Worm (Caenorhabditis elegans): ENCODE results near the gene C03B8.3.

DNA sequence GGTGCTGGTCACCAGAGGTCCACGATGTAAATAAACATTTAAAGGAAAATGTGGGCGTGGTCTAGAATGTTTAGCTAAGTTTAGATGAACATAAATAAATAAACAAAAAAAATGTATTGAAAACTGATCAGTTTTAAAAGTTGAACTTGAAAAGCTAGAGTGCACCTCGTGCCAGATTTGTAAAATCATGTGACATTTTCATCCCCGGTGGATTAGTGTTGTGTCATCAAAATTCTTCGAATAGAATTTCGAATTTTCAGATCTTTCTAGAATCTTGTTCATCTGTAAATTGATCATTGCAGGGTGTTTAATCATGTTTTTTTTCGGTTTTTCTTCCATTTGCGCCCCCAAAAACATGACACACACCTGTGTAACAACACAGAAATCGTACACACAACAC is 14.4 kb downstream of the C03B8.3 start:
- TF ChIP-seq ama-1 (optimal IDR thresholded peaks at IDR 0.05) (no peak), tbx-11 (GFP tag; IDR thresholded peaks at IDR 0.05) (no peak), sea-1 (GFP tag; conservative IDR thresholded peaks at IDR 0.05) (no peak), tbx-37 (GFP tag; conservative IDR thresholded peaks at IDR 0.05) (no peak), ceh-36 (tag; optimal IDR thresholded peaks at IDR 0.05) (no peak)
